Worm (Caenorhabditis elegans) whole organism, L4 larva: ENCODE results near the gene igcm-1.
A peak's percentile ranks its signal among the peaks of the same experiment; 100 is the strongest.
"Not testable (repeated sequence)": the region's sequence is repeated elsewhere in the genome, so short reads cannot be mapped to it uniquely, and the experiment has no call there.

Experiments
- D1046.2 ChIP-seq: fragments of 200-800 bp; sonication (Bioruptor generic); IDR thresholded peaks from 2 replicates; pipeline ENCODE4 v1.3.6; 2022; ENCODE audit warnings: missing genetic modification characterization, missing compliant biosample characterization
- F49E8.2 ChIP-seq: sonication (generic microtip); optimal IDR thresholded peaks from 2 replicates; lab custom pipeline; 2016; ENCODE audit warnings: missing compliant biosample characterization, mild to moderate bottlenecking, missing genetic modification characterization, borderline replicate concordance
- T20F7.1 ChIP-seq: fragments of 200-800 bp; sonication (Bioruptor generic); optimal IDR thresholded peaks from 2 replicates; lab custom pipeline; 2018; ENCODE audit warnings: mild to moderate bottlenecking, missing genetic modification characterization, missing compliant biosample characterization
- T26A8.4 ChIP-seq: fragments of 200-800 bp; sonication (Bioruptor generic); IDR thresholded peaks from 2 replicates; pipeline ENCODE4 v1.3.6; 2022; ENCODE audit warnings: missing genetic modification characterization, missing compliant biosample characterization
- Y75B8A.6 ChIP-seq: fragments of 200-800 bp; sonication (Bioruptor generic); IDR thresholded peaks from 2 replicates; pipeline ENCODE4 v1.3.6; 2022; ENCODE audit warnings: missing genetic modification reagents, missing genetic modification characterization, missing compliant biosample characterization
- aly-2 ChIP-seq: sonication (generic microtip); optimal IDR thresholded peaks from 2 replicates; lab custom pipeline; 2018; ENCODE audit warnings: missing biosample characterization, missing genetic modification characterization
- ama-1 ChIP-seq: fragments of 150-350 bp; optimal IDR thresholded peaks from 2 replicates; lab custom pipeline; 2014; ENCODE audit warnings: inconsistent platforms, mixed read lengths
- ceh-32 ChIP-seq: sonication (generic microtip); optimal IDR thresholded peaks from 2 replicates; lab custom pipeline; 2016; ENCODE audit warnings: mild to moderate bottlenecking, missing genetic modification characterization, missing compliant biosample characterization; ENCODE audit not compliant: poor library complexity
- cey-2 ChIP-seq: sonication (generic microtip); optimal IDR thresholded peaks from 3 replicates; lab custom pipeline; 2017; ENCODE audit warnings: missing genetic modification characterization, mild to moderate bottlenecking, missing compliant biosample characterization, antibody characterized with exemption, borderline replicate concordance; ENCODE audit not compliant: insufficient read depth
- ctbp-1 ChIP-seq: fragments of 200-800 bp; sonication (Bioruptor generic); IDR thresholded peaks from 2 replicates; pipeline ENCODE4 v1.3.6; 2022; ENCODE audit warnings: missing genetic modification reagents, missing genetic modification characterization, missing compliant biosample characterization
- daf-16 ChIP-seq, 3 experiments: sonication (generic microtip); optimal IDR thresholded peaks; 2 replicates each; lab custom pipeline; 2016 to 2017; ENCODE audit warnings: missing genetic modification characterization in 3 of 3, missing genetic modification reagents in 3 of 3, mild to moderate bottlenecking in 2 of 3, missing compliant biosample characterization in 2 of 3, missing biosample characterization in 1 of 3, moderate library complexity in 1 of 3
- duxl-1 ChIP-seq: sonication (generic microtip); optimal IDR thresholded peaks from 2 replicates; lab custom pipeline; 2016; ENCODE audit warnings: mild to moderate bottlenecking, missing genetic modification characterization, moderate library complexity, missing compliant biosample characterization; ENCODE audit not compliant: poor library complexity
- egl-43 ChIP-seq: fragments of 200-800 bp; sonication (Bioruptor generic); IDR thresholded peaks from 2 replicates; pipeline ENCODE4 v1.3.6; 2022; ENCODE audit warnings: missing genetic modification reagents, missing genetic modification characterization, missing compliant biosample characterization
- fos-1 ChIP-seq: fragments of 150-350 bp; optimal IDR thresholded peaks from 2 replicates; lab custom pipeline; 2014; ENCODE audit warnings: missing biosample characterization, missing genetic modification characterization
- hif-1 ChIP-seq, 2 experiments: sonication (generic microtip); optimal IDR thresholded peaks; 2 replicates each; lab custom pipeline; 2016 to 2017; ENCODE audit warnings: missing compliant biosample characterization in 2 of 2, missing genetic modification characterization in 2 of 2, missing genetic modification reagents in 2 of 2, missing genotype in 2 of 2, mild to moderate bottlenecking in 1 of 2
- lin-38 ChIP-seq: fragments of 200-800 bp; sonication (Bioruptor generic); IDR thresholded peaks from 2 replicates; pipeline ENCODE4 v1.3.6; 2022; ENCODE audit warnings: missing genetic modification reagents, missing genetic modification characterization, missing compliant biosample characterization
- lin-39 ChIP-seq: fragments of 150-350 bp; optimal IDR thresholded peaks from 2 replicates; lab custom pipeline; 2014; ENCODE audit warnings: missing biosample characterization, missing genetic modification reagents, missing genetic modification characterization
- lsy-2 ChIP-seq, 2 experiments: fragments of 150-350 bp in 1 of 2; sonication (generic microtip) in 1 of 2; optimal IDR thresholded peaks; 2 replicates each; lab custom pipeline; 2014 to 2017; ENCODE audit warnings: missing biosample characterization in 2 of 2, missing genetic modification characterization in 2 of 2
- mxl-2 ChIP-seq: fragments of 200-800 bp; sonication (Bioruptor generic); conservative IDR thresholded peaks from 2 replicates; pipeline ENCODE4 v1.3.6; 2022; ENCODE audit warnings: missing genetic modification reagents, missing genetic modification characterization, missing compliant biosample characterization
- mxl-3 ChIP-seq: fragments of 200-800 bp; sonication (Bioruptor generic); optimal IDR thresholded peaks from 2 replicates; lab custom pipeline; 2018; ENCODE audit warnings: mild to moderate bottlenecking, missing genetic modification characterization, missing compliant biosample characterization
- nhr-102 ChIP-seq: sonication (generic microtip); optimal IDR thresholded peaks from 2 replicates; lab custom pipeline; 2016; ENCODE audit warnings: mild to moderate bottlenecking, missing genetic modification characterization, moderate library complexity, missing compliant biosample characterization
- nhr-111 ChIP-seq: fragments of 200-800 bp; sonication (Bioruptor generic); optimal IDR thresholded peaks from 2 replicates; lab custom pipeline; 2018; ENCODE audit warnings: mild to moderate bottlenecking, missing genetic modification characterization, missing compliant biosample characterization
- nhr-237 ChIP-seq: sonication (generic microtip); optimal IDR thresholded peaks from 2 replicates; lab custom pipeline; 2017; ENCODE audit warnings: missing biosample characterization, missing genetic modification characterization
- nhr-42 ChIP-seq: fragments of 200-800 bp; sonication (Bioruptor generic); IDR thresholded peaks from 2 replicates; pipeline ENCODE4 v1.3.6; 2022; ENCODE audit warnings: missing genetic modification characterization, missing compliant biosample characterization
- nhr-48 ChIP-seq: sonication (generic microtip); optimal IDR thresholded peaks from 2 replicates; lab custom pipeline; 2016; ENCODE audit warnings: mild to moderate bottlenecking, missing genetic modification characterization, missing compliant biosample characterization
- rbr-2 ChIP-seq: sonication (generic microtip); optimal IDR thresholded peaks from 2 replicates; lab custom pipeline; 2016; ENCODE audit warnings: missing genotype, missing genetic modification characterization, missing compliant biosample characterization
- sdz-12 ChIP-seq: fragments of 200-800 bp; sonication (Bioruptor generic); optimal IDR thresholded peaks from 2 replicates; lab custom pipeline; 2018; ENCODE audit warnings: mild to moderate bottlenecking, missing genetic modification characterization, missing compliant biosample characterization
- set-16 ChIP-seq: fragments of 200-800 bp; sonication (Bioruptor generic); IDR thresholded peaks from 2 replicates; pipeline ENCODE4 v1.3.6; 2022; ENCODE audit warnings: missing genetic modification reagents, missing genetic modification characterization, missing compliant biosample characterization
- snpc-4 ChIP-seq: fragments of 150-350 bp; optimal IDR thresholded peaks from 2 replicates; lab custom pipeline; 2014; ENCODE audit warnings: missing biosample characterization, missing genetic modification characterization
- spr-1 ChIP-seq: sonication (generic microtip); optimal IDR thresholded peaks from 2 replicates; lab custom pipeline; 2016; ENCODE audit warnings: mild to moderate bottlenecking, missing genetic modification characterization, missing compliant biosample characterization
- unc-130 ChIP-seq: sonication (generic microtip); optimal IDR thresholded peaks from 2 replicates; lab custom pipeline; 2016; ENCODE audit warnings: missing genetic modification reagents, missing genetic modification characterization, missing compliant biosample characterization
- unc-39 ChIP-seq: sonication (generic microtip); optimal IDR thresholded peaks from 2 replicates; lab custom pipeline; 2017; ENCODE audit warnings: missing biosample characterization, missing genetic modification characterization
- zfp-2 ChIP-seq: sonication (generic microtip); optimal IDR thresholded peaks from 2 replicates; lab custom pipeline; 2016; ENCODE audit warnings: mild to moderate bottlenecking, missing genetic modification characterization, missing compliant biosample characterization
- zip-11 ChIP-seq: fragments of 200-800 bp; sonication (Bioruptor generic); IDR thresholded peaks from 2 replicates; pipeline ENCODE4 v1.3.6; 2022; ENCODE audit warnings: missing genetic modification characterization, missing compliant biosample characterization
- ztf-7 ChIP-seq: fragments of 150-350 bp; optimal IDR thresholded peaks from 2 replicates; lab custom pipeline; 2014; ENCODE audit warnings: missing biosample characterization, missing genetic modification characterization

Gene igcm-1

ce11 chrX:851421-851820, at the start of gene igcm-1:
TSS of gene igcm-1 (minus strand) at chrX:851521.
- TF ChIP-seq lin-38 (no peak), ceh-32 (tag; lab: Kevin White, UChicago) (no peak), fos-1 (tag; lab: Kevin White, UChicago) (no peak), cey-2 (tag; lab: Kevin White, UChicago) (no peak), lin-39 (tag; lab: Kevin White, UChicago) (no peak), sdz-12 (GFP tag; lab: Kevin White, UChicago) (no peak), ctbp-1 (GFP tag; lab: Robert Waterston, UW) (no peak), rbr-2 (tag; lab: Kevin White, UChicago) (no peak), mxl-3 (no peak)

- TF ChIP-seq T26A8.4 (GFP tag; lab: Robert Waterston, UW) = no peak
- TF ChIP-seq nhr-111 = no peak
- no peak for TF ChIP-seq nhr-237 (tag; lab: Kevin White, UChicago)
- TF ChIP-seq snpc-4 (tag; lab: Kevin White, UChicago) = no peak
- no peak for TF ChIP-seq zfp-2
- no peak for TF ChIP-seq nhr-102 (tag; lab: Kevin White, UChicago)
- no peak for TF ChIP-seq ama-1 (lab: Kevin White, UChicago)
- no peak for TF ChIP-seq ztf-7
- no peak for TF ChIP-seq F49E8.2
Measured at ce11 chrX:897948-898347, 46.6 kb upstream of the igcm-1 start, which contains the start of gene mab-7. TSS of gene mab-7 (minus strand) at chrX:898048.

DNA sequence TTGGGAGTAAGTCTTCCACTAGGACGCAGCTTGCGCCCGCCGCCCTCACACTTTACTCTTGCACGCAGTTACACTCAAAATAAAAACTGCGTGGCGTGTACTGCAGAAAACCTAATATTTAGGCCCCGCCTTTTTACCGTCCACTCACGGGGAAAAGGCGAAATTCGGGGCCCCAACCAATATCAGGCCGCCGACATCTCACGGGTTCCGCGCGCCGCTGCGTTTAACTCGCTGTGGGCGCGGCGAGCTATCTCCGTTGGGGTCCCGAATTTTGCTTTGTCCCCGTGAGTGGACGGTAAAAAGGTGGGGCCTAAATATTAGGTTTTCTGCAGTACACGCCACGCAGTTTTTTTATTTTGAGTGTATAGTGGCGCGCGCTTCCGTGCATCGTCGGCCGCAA, 41.2 kb upstream of the igcm-1 start:
- TF ChIP-seq egl-43 (GFP tag; lab: Robert Waterston, UW) (0 out of 2 replicates have a peak, but pooled peaks have one; percentile 52), daf-16 (GFP tag; optimal IDR thresholded peaks at IDR 0.05; lab: Kevin White, UChicago) (peak in 1 of 2 experiments; percentile 7), set-16 (GFP tag; lab: Robert Waterston, UW) (peak; percentile 64)
- TF ChIP-seq daf-16 (tag; optimal IDR thresholded peaks at IDR 0.05; lab: Kevin White, UChicago) = not testable (repeated sequence)

ce11 chrX:888294-888693, 37.0 kb upstream of the igcm-1 start, which contains the start of gene mam-1:
TSS of gene mam-1 (minus strand) at chrX:888394.
- no peak for TF ChIP-seq lsy-2 (tag; optimal IDR thresholded peaks at IDR 0.05; lab: Kevin White, UChicago)
- no peak for TF ChIP-seq zip-11 (GFP tag; lab: Robert Waterston, UW)
- no peak for TF ChIP-seq duxl-1
- no peak for TF ChIP-seq nhr-48 (tag; lab: Kevin White, UChicago)
- TF ChIP-seq nhr-42 (GFP tag; lab: Robert Waterston, UW) = no peak
- TF ChIP-seq aly-2 = no peak
- TF ChIP-seq Y75B8A.6 (GFP tag; lab: Robert Waterston, UW) = no peak
- TF ChIP-seq D1046.2 (GFP tag; lab: Robert Waterston, UW) = no peak
- no peak for TF ChIP-seq T20F7.1 (GFP tag; lab: Kevin White, UChicago)
- TF ChIP-seq T26A8.4 (GFP tag; lab: Robert Waterston, UW) = no peak
- no peak for TF ChIP-seq unc-130 (GFP tag; lab: Kevin White, UChicago)
- TF ChIP-seq mxl-2 (GFP tag; lab: Robert Waterston, UW) = no peak
- no peak for TF ChIP-seq rbr-2 (tag; lab: Kevin White, UChicago)
- TF ChIP-seq spr-1 (tag; lab: Kevin White, UChicago) = no peak
- no peak for TF ChIP-seq unc-39 (tag; lab: Kevin White, UChicago)
- no peak for TF ChIP-seq hif-1 (tag; optimal IDR thresholded peaks at IDR 0.05; lab: Kevin White, UChicago)
